Worm (Caenorhabditis elegans): Measurements from ENCODE around the gene npp-24.

Gene npp-24

DNA sequence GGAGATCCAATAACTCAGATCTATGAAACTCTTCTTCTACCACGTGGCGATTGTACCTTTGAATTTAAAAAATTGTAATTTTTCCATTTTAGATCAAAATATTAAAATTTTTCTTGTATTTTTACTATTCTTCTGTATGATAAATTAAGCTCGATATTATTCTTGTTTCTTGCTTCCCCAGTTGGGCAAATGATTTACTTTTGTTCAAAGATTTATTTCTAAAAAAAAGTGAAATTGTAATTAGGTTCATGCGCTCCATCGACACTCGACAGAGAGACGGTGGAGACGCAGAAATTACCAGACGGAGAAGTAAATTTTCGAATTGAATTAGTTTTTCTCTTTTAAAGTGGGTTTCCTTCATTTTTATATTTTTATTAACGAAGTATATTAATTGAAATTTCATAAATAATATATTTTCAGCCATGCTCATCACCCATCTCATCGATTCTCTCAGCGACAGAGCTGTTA lies at the start of gene npp-24:
Gene npp-24, plus strand, starts transcription at position 51 of the 468 bp plus-strand sequence.
- TF ChIP-seq lin-35 (GFP tag; optimal IDR thresholded peaks at IDR 0.05) (peak in 1 of 2 experiments; percentile 24), nhr-47 (tag; optimal IDR thresholded peaks at IDR 0.05) (no peak), lsy-2 (tag; optimal IDR thresholded peaks at IDR 0.05) (peak in 1 of 2 experiments; percentile 33), blmp-1 (tag; optimal IDR thresholded peaks at IDR 0.05) (peak; percentile 95), ama-1 (optimal IDR thresholded peaks at IDR 0.05) (no peak), lin-15B (tag; optimal IDR thresholded peaks at IDR 0.05) (peak; percentile 28), efl-1 (optimal IDR thresholded peaks at IDR 0.05) (peak; percentile 20 to 23), efl-1 (GFP tag; optimal IDR thresholded peaks at IDR 0.05 in 1 of 2) (peak in 1 of 2 experiments; percentile 17), nhr-19 (GFP tag; conservative IDR thresholded peaks at IDR 0.05) (no peak), dpl-1 (GFP tag; optimal IDR thresholded peaks at IDR 0.05) (peak in 1 of 3 experiments; percentile 45)

ce11 chrII:5458683-5459410 lies 46.8 kb upstream of the npp-24 start:
- no peak for TF ChIP-seq hpl-2 (GFP tag; optimal IDR thresholded peaks at IDR 0.05)
- no peak for TF ChIP-seq mdl-1 (tag; optimal IDR thresholded peaks at IDR 0.05)
- no peak for TF ChIP-seq C34B4.2 (tag; optimal IDR thresholded peaks at IDR 0.05)
- no peak for TF ChIP-seq ceh-63 (GFP tag; optimal IDR thresholded peaks at IDR 0.05)
- peak; percentile 4 for TF ChIP-seq unc-130 (tag; optimal IDR thresholded peaks at IDR 0.05)
- TF ChIP-seq xbp-1 (tag; optimal IDR thresholded peaks at IDR 0.05): no peak
- TF ChIP-seq elt-3 (tag; optimal IDR thresholded peaks at IDR 0.05): peak in 4 of 6 experiments; percentile 11 to 73 (median 32)
- TF ChIP-seq lir-3 (tag; optimal IDR thresholded peaks at IDR 0.05; ENCODE audit: poor library complexity): no peak
- no peak for TF ChIP-seq tbx-2 (tag; optimal IDR thresholded peaks at IDR 0.05)
- TF ChIP-seq rnt-1 (tag; optimal IDR thresholded peaks at IDR 0.05): no peak
- no peak for TF ChIP-seq nhr-90 (tag; optimal IDR thresholded peaks at IDR 0.05; ENCODE audit: poor library complexity)
- TF ChIP-seq blmp-1 (tag; optimal IDR thresholded peaks at IDR 0.05): peak; percentile 99
- TF ChIP-seq lin-14 (GFP tag; optimal IDR thresholded peaks at IDR 0.05): peak; percentile 71
- TF ChIP-seq fkh-4 (tag; optimal IDR thresholded peaks at IDR 0.05; ENCODE audit: borderline replicate concordance): no peak
- TF ChIP-seq ets-5 (GFP tag; IDR thresholded peaks at IDR 0.05): no peak
- TF ChIP-seq zip-4 (GFP tag; optimal IDR thresholded peaks at IDR 0.05): no peak
- no peak for TF ChIP-seq snpc-4 (tag; optimal IDR thresholded peaks at IDR 0.05)
- no peak for TF ChIP-seq vab-15 (tag; optimal IDR thresholded peaks at IDR 0.05)
- no peak for TF ChIP-seq fos-1 (tag; optimal IDR thresholded peaks at IDR 0.05)
- no peak for TF ChIP-seq unc-62 (GFP tag; optimal IDR thresholded peaks at IDR 0.05)
- TF ChIP-seq swsn-7 (tag; optimal IDR thresholded peaks at IDR 0.05): no peak
- TF ChIP-seq efl-1 (optimal IDR thresholded peaks at IDR 0.05): no peak
- no peak for TF ChIP-seq efl-1 (GFP tag; optimal IDR thresholded peaks at IDR 0.05 in 1 of 2)
- no peak for TF ChIP-seq aha-1 (tag; optimal IDR thresholded peaks at IDR 0.05)
- peak; percentile 5 for TF ChIP-seq mep-1 (tag; optimal IDR thresholded peaks at IDR 0.05)
- no peak for TF ChIP-seq lin-15B (tag; optimal IDR thresholded peaks at IDR 0.05)
- no peak for TF ChIP-seq F16B12.6 (tag; optimal IDR thresholded peaks at IDR 0.05)
- no peak for TF ChIP-seq aly-2 (tag; optimal IDR thresholded peaks at IDR 0.05)
- no peak for TF ChIP-seq fkh-8 (tag; optimal IDR thresholded peaks at IDR 0.05)
- no peak for TF ChIP-seq lsy-2 (tag; optimal IDR thresholded peaks at IDR 0.05)
- peak; percentile 11 for TF ChIP-seq snu-23 (GFP tag; optimal IDR thresholded peaks at IDR 0.05)
- no peak for TF ChIP-seq pax-3 (tag; optimal IDR thresholded peaks at IDR 0.05)
- no peak for TF ChIP-seq nhr-47 (tag; optimal IDR thresholded peaks at IDR 0.05)
- TF ChIP-seq nhr-71 (tag; optimal IDR thresholded peaks at IDR 0.05): peak; percentile 2
- TF ChIP-seq lin-35 (GFP tag; optimal IDR thresholded peaks at IDR 0.05): no peak
- no peak for TF ChIP-seq elt-2 (tag; optimal IDR thresholded peaks at IDR 0.05)
- TF ChIP-seq nhr-76 (tag; optimal IDR thresholded peaks at IDR 0.05): no peak
